Worm (Caenorhabditis elegans) whole organism, midembryonic: Measurements from ENCODE around the gene erfa-3.

ENCODE experiments used
- cog-1 ChIP-seq: sonication (generic microtip); optimal IDR thresholded peaks from 2 replicates; lab custom pipeline; 2016; ENCODE audit warnings: missing genetic modification characterization, missing compliant biosample characterization
- klf-2 ChIP-seq: fragments of 200-800 bp; sonication (Bioruptor generic); conservative IDR thresholded peaks from 2 replicates; pipeline ENCODE4 v1.3.6; 2022; ENCODE audit warnings: missing genetic modification reagents, missing genetic modification characterization, missing compliant biosample characterization
- med-1 ChIP-seq: sonication (generic microtip); optimal IDR thresholded peaks from 2 replicates; lab custom pipeline; 2017; ENCODE audit warnings: missing genetic modification characterization, mild to moderate bottlenecking, missing compliant biosample characterization, antibody characterized with exemption, missing genetic modification reagents; ENCODE audit not compliant: insufficient read depth
- ref-1 ChIP-seq: fragments of 200-800 bp; sonication (Bioruptor generic); conservative IDR thresholded peaks from 2 replicates; pipeline ENCODE4 v1.3.6; 2022; ENCODE audit warnings: missing genetic modification reagents, missing genetic modification characterization, missing compliant biosample characterization
- tab-1 ChIP-seq: fragments of 200-800 bp; sonication (Bioruptor generic); IDR thresholded peaks from 2 replicates; pipeline ENCODE4 v1.3.6; 2022; ENCODE audit warnings: missing genetic modification characterization, missing compliant biosample characterization
- ztf-23 ChIP-seq: fragments of 200-800 bp; sonication (Bioruptor generic); IDR thresholded peaks from 2 replicates; pipeline ENCODE4 v1.3.6; 2022; ENCODE audit warnings: missing genetic modification reagents, missing genetic modification characterization, missing compliant biosample characterization

DNA sequence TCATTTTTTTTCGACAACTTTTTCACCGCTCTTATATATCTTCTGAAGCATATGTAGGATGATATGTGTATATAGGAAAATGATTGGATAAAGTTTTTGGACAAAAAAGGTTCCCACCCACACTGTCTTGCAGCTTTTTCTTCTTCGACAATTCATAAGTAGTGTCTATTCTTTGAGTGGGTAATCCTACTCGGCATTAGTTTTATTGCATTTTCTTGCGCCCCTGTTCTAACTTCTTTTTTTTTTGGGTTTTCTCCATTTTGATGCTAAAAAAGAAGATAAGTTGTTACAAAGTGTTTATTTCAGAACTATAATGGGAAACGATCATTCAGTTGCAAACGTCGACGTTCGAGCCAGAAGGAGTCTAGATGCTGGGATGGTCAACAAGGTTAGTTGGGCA, 21.4 kb upstream of the erfa-3 start, which contains the start of gene glb-3:
- TF ChIP-seq ref-1 (no peak), klf-2 (GFP tag; lab: Robert Waterston, UW) (no peak), tab-1 (GFP tag; lab: Robert Waterston, UW) (no peak), ztf-23 (no peak), cog-1 (tag; lab: Kevin White, UChicago) (no peak), med-1 (GFP tag; lab: Kevin White, UChicago) (no peak)
